Fruit fly (Drosophila melanogaster): ENCODE measurements around the gene CG14933.
A peak's percentile ranks its signal among the peaks of the same experiment; 100 is the strongest.

CG14933 gene

dm6 chr2L:11816376-11816775, 26.3 kb upstream of the CG14933 start (continued):
- TF ChIP-seq CG7372 (GFP tag; IDR thresholded peaks at IDR 0.05): peak; percentile 80
- TF ChIP-seq HmgZ (tag; optimal IDR thresholded peaks at IDR 0.05): peak; percentile 58
- TF ChIP-seq gsb (GFP tag; IDR thresholded peaks at IDR 0.05): peak; percentile 83
- TF ChIP-seq pzg (GFP tag; optimal IDR thresholded peaks at IDR 0.05): peak; percentile 18
- TF ChIP-seq unpg (GFP tag; optimal IDR thresholded peaks at IDR 0.05): peak; percentile 94
- peak; percentile 86 for TF ChIP-seq gt (GFP tag; IDR thresholded peaks at IDR 0.05)
- peak; percentile 93 for TF ChIP-seq CG13296 (GFP tag; optimal IDR thresholded peaks at IDR 0.05)
- TF ChIP-seq sqz (GFP tag; optimal IDR thresholded peaks at IDR 0.05): peak; percentile 96
- TF ChIP-seq nom (GFP tag; optimal IDR thresholded peaks at IDR 0.05): no peak
- peak; percentile 70 for TF ChIP-seq CG13894 (tag; optimal IDR thresholded peaks at IDR 0.05)
- peak; percentile 88 for TF ChIP-seq sob (GFP tag; IDR thresholded peaks at IDR 0.05)
- TF ChIP-seq nau (GFP tag; optimal IDR thresholded peaks at IDR 0.05): peak; percentile 96
- peak; percentile 97 for TF ChIP-seq CG14965 (GFP tag; optimal IDR thresholded peaks at IDR 0.05; ENCODE audit: borderline replicate concordance)
- no peak for TF ChIP-seq tna (GFP tag; IDR thresholded peaks at IDR 0.05; ENCODE audit: partially characterized antibody)
- peak; percentile 75 for TF ChIP-seq Spps (tag; optimal IDR thresholded peaks at IDR 0.05)
- peak; percentile 96 for TF ChIP-seq gce (GFP tag; IDR thresholded peaks at IDR 0.05)
- peak; percentile 99 for TF ChIP-seq Ets97D (GFP tag; optimal IDR thresholded peaks at IDR 0.05)
- peak; percentile 93 for TF ChIP-seq Side (GFP tag; optimal IDR thresholded peaks at IDR 0.05)
- peak; percentile 77 for TF ChIP-seq gem (tag; optimal IDR thresholded peaks at IDR 0.05)
- TF ChIP-seq lmd (GFP tag; IDR thresholded peaks at IDR 0.05): peak; percentile 78
- peak; percentile 72 for TF ChIP-seq Nf-YC (tag; optimal IDR thresholded peaks at IDR 0.05)
- peak; percentile 76; the same call in 1 of the 2 replicates for TF ChIP-seq CG14667 (GFP tag; IDR thresholded peaks at IDR 0.05)
- peak; percentile 86 for TF ChIP-seq CG11695 (GFP tag; IDR thresholded peaks at IDR 0.05)
- no peak for TF ChIP-seq nerfin-2 (GFP tag; IDR thresholded peaks at IDR 0.05; ENCODE audit: partially characterized antibody)
- TF ChIP-seq danr (GFP tag; IDR thresholded peaks at IDR 0.05): peak; percentile 79
- peak; percentile 93 for TF ChIP-seq CG10543 (GFP tag; optimal IDR thresholded peaks at IDR 0.05)
- TF ChIP-seq Fer2 (tag; optimal IDR thresholded peaks at IDR 0.05): peak; percentile 77
- TF ChIP-seq gsb-n (tag; optimal IDR thresholded peaks at IDR 0.05): peak; percentile 91
- peak; percentile 76 for TF ChIP-seq HLH54F (GFP tag; optimal IDR thresholded peaks at IDR 0.05)
- TF ChIP-seq dmrt99B (tag; optimal IDR thresholded peaks at IDR 0.05): peak; percentile 87
- TF ChIP-seq Ravus (GFP tag; IDR thresholded peaks at IDR 0.05): peak; percentile 64
- TF ChIP-seq CG10147 (GFP tag; optimal IDR thresholded peaks at IDR 0.05): peak; percentile 73
- TF ChIP-seq Ssrp (tag; optimal IDR thresholded peaks at IDR 0.05): peak; percentile 81
- TF ChIP-seq CG1024 (GFP tag; IDR thresholded peaks at IDR 0.05): peak; percentile 94
- TF ChIP-seq Abd-B (GFP tag; optimal IDR thresholded peaks at IDR 0.05): peak; percentile 60
- peak; percentile 95 for TF ChIP-seq CG13775 (GFP tag; optimal IDR thresholded peaks at IDR 0.05)
- TF ChIP-seq mam (GFP tag; optimal IDR thresholded peaks at IDR 0.05): peak; percentile 79
- peak; percentile 98 for TF ChIP-seq YL-1 (GFP tag; optimal IDR thresholded peaks at IDR 0.05)
- no peak for TF ChIP-seq Hmx (GFP tag; optimal IDR thresholded peaks at IDR 0.05)
- TF ChIP-seq Doc2 (GFP tag; IDR thresholded peaks at IDR 0.05): no peak
- TF ChIP-seq abd-A (tag; optimal IDR thresholded peaks at IDR 0.05): peak; percentile 35
- TF ChIP-seq Lhr (GFP tag; optimal IDR thresholded peaks at IDR 0.05): peak; percentile 97
- TF ChIP-seq CG10565 (GFP tag; optimal IDR thresholded peaks at IDR 0.05): peak; percentile 79
- no peak for TF ChIP-seq hb (GFP tag; IDR thresholded peaks at IDR 0.05; ENCODE audit: partially characterized antibody)
- peak; percentile 87 for TF ChIP-seq CG16779 (GFP tag; IDR thresholded peaks at IDR 0.05)
- peak; percentile 80 for TF ChIP-seq B-H2 (GFP tag; optimal IDR thresholded peaks at IDR 0.05)
- peak; percentile 88 for TF ChIP-seq stc (GFP tag; IDR thresholded peaks at IDR 0.05)
- peak; percentile 30 for TF ChIP-seq exex (tag; optimal IDR thresholded peaks at IDR 0.05)
- peak; percentile 84 for TF ChIP-seq Blimp-1 (GFP tag; optimal IDR thresholded peaks at IDR 0.05)
- peak; percentile 92 for TF ChIP-seq emc (GFP tag; optimal IDR thresholded peaks at IDR 0.05)
